Fruit fly (Drosophila melanogaster) whole organism: ENCODE results near the gene primo-2.

Experiments used
- CG8478 ChIP-seq: fragments of >200 bp; optimal IDR thresholded peaks from 2 replicates; lab custom pipeline; 2018; ENCODE audit warnings: inconsistent platforms
- Dll ChIP-seq: fragments of >200 bp; optimal IDR thresholded peaks from 2 replicates; lab custom pipeline; 2017
- EcR ChIP-seq, 2 experiments: fragments of >200 bp; optimal IDR thresholded peaks; 2 replicates each; lab custom pipeline; 2017; ENCODE audit warnings: missing biosample characterization in 2 of 2, missing genetic modification characterization in 2 of 2, missing genetic modification reagents in 2 of 2
- pan ChIP-seq: fragments of >200 bp; optimal IDR thresholded peaks from 2 replicates; lab custom pipeline; 2017
- psq ChIP-seq: fragments of >200 bp; optimal IDR thresholded peaks from 2 replicates; lab custom pipeline; 2017

DNA sequence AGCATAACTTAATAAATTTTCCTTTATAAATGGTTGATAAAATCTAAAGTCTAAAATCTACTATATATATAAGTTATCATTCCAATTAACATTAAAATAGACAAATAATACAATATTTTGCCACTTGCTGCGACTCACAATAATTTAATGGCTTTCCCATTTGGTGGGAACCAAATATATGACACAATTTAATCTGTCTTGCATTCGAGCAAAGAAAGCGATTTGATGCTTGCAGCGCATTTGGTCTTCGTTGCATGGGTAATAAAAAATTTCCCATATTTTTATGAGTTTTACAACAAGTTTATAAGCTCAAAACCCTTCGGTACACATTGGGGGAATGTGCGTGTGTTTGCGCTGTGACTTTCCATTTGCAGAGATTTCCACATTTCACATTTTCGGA is 15.2 kb upstream of the primo-2 start:
- TF ChIP-seq pan (lab: Kevin White, UChicago), result no peak
- no peak for TF ChIP-seq CG8478 (lab: Kevin White, UChicago)
- no peak for TF ChIP-seq Dll (lab: Kevin White, UChicago)
- TF ChIP-seq EcR (GFP tag; optimal IDR thresholded peaks at IDR 0.05; lab: Kevin White, UChicago), result no peak
- no peak for TF ChIP-seq psq (lab: Kevin White, UChicago)
